Worm (Caenorhabditis elegans) whole organism, L4 larva: ENCODE measurements around the gene ZK809.1.

Experiments
- F26F4.8 ChIP-seq: fragments of 200-800 bp; sonication (Bioruptor generic); conservative IDR thresholded peaks from 2 replicates; pipeline ENCODE4 v1.3.6; 2022; ENCODE audit warnings: missing genetic modification characterization, missing compliant biosample characterization
- F44E2.7 ChIP-seq: fragments of 200-800 bp; sonication (Bioruptor generic); IDR thresholded peaks from 2 replicates; pipeline ENCODE4 v2.1.2; 2022; ENCODE audit warnings: missing genetic modification characterization, missing compliant biosample characterization
- R02D3.7 ChIP-seq: fragments of 150-350 bp; sonication (generic microtip); optimal IDR thresholded peaks from 3 replicates; lab custom pipeline; 2014; ENCODE audit warnings: missing biosample characterization, missing genetic modification characterization
- fkh-10 ChIP-seq: fragments of 150-350 bp; optimal IDR thresholded peaks from 2 replicates; lab custom pipeline; 2014; ENCODE audit warnings: missing biosample characterization, missing genetic modification reagents, missing genetic modification characterization
- gei-8 ChIP-seq: fragments of 200-800 bp; sonication (Bioruptor generic); optimal IDR thresholded peaks from 2 replicates; lab custom pipeline; 2018; ENCODE audit warnings: mild to moderate bottlenecking, missing genetic modification characterization, missing compliant biosample characterization
- jun-1 ChIP-seq: fragments of 150-350 bp; optimal IDR thresholded peaks from 2 replicates; lab custom pipeline; 2014; ENCODE audit warnings: missing biosample characterization, missing genetic modification reagents, missing genetic modification characterization
- lin-15B ChIP-seq: fragments of 150-350 bp; sonication (generic microtip); optimal IDR thresholded peaks from 3 replicates; lab custom pipeline; 2014; ENCODE audit warnings: missing biosample characterization, missing genetic modification characterization
- lsy-2 ChIP-seq, 2 experiments: fragments of 150-350 bp in 1 of 2; sonication (generic microtip) in 1 of 2; optimal IDR thresholded peaks; 2 replicates each; lab custom pipeline; 2014 to 2017; ENCODE audit warnings: missing biosample characterization in 2 of 2, missing genetic modification characterization in 2 of 2
- mep-1 ChIP-seq: fragments of 150-350 bp; sonication (generic microtip); optimal IDR thresholded peaks from 3 replicates; lab custom pipeline; 2014; ENCODE audit warnings: missing biosample characterization, missing genetic modification characterization
- nhr-11 ChIP-seq: fragments of 150-350 bp; optimal IDR thresholded peaks from 2 replicates; lab custom pipeline; 2014; ENCODE audit warnings: missing biosample characterization, missing genetic modification characterization
- skn-1 ChIP-seq: fragments of 150-350 bp; optimal IDR thresholded peaks from 2 replicates; lab custom pipeline; 2014; ENCODE audit warnings: missing biosample characterization, missing genetic modification characterization
- unc-39 ChIP-seq: sonication (generic microtip); optimal IDR thresholded peaks from 2 replicates; lab custom pipeline; 2017; ENCODE audit warnings: missing biosample characterization, missing genetic modification characterization
- zip-11 ChIP-seq: fragments of 200-800 bp; sonication (Bioruptor generic); IDR thresholded peaks from 2 replicates; pipeline ENCODE4 v1.3.6; 2022; ENCODE audit warnings: missing genetic modification characterization, missing compliant biosample characterization

ce11 chrIV:11659794-11660312, 18.0 kb downstream of the ZK809.1 start, which contains the start of gene ZK792.1:
- TF ChIP-seq fkh-10 (no peak), jun-1 (tag; lab: Kevin White, UChicago) (no peak), F26F4.8 (GFP tag; lab: Robert Waterston, UW) (no peak), unc-39 (no peak), F44E2.7 (GFP tag; lab: Robert Waterston, UW) (no peak), lsy-2 (tag; optimal IDR thresholded peaks at IDR 0.05; lab: Kevin White, UChicago) (no peak), lin-15B (tag; lab: Kevin White, UChicago) (no peak), skn-1 (tag; lab: Kevin White, UChicago) (no peak), R02D3.7 (no peak), gei-8 (GFP tag; lab: Kevin White, UChicago) (no peak), mep-1 (tag; lab: Kevin White, UChicago) (no peak), zip-11 (GFP tag; lab: Robert Waterston, UW) (no peak), nhr-11 (tag; lab: Kevin White, UChicago) (no peak)
